Fruit fly (Drosophila melanogaster): Measurements from ENCODE around the gene CG43931.

CG43931 gene

DNA sequence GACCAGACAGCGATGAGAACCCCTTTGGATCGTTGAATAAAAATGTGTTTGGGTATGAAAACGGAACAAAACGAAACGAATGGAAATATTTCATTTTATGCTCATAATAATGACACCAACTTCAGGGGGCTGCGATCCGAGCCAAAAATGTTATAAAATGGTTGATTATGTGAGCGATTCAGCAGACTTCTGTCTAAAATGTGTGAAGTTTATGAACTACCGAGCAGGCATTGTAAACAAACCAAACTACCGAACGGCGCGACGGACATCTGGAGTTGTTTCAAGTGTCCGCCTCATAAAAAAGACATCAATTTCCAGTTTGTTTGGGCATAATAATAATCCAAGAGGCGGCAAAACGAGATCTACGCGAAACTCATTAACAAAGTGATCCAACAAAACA lies 23.1 kb downstream of the CG43931 start:
- TF ChIP-seq ttk (optimal IDR thresholded peaks at IDR 0.05) (no peak), insv (optimal IDR thresholded peaks at IDR 0.05) (no peak), psq (optimal IDR thresholded peaks at IDR 0.05) (no peak), Sin3A (optimal IDR thresholded peaks at IDR 0.05) (no peak)

dm6 chr3L:20921859-20922258 lies 24.5 kb downstream of the CG43931 start:
- TF ChIP-seq Sin3A (optimal IDR thresholded peaks at IDR 0.05) (no peak), ttk (optimal IDR thresholded peaks at IDR 0.05) (no peak), h (optimal IDR thresholded peaks at IDR 0.05) (no peak), Myc (optimal IDR thresholded peaks at IDR 0.05) (no peak), insv (optimal IDR thresholded peaks at IDR 0.05) (no peak), psq (optimal IDR thresholded peaks at IDR 0.05) (no peak)

DNA sequence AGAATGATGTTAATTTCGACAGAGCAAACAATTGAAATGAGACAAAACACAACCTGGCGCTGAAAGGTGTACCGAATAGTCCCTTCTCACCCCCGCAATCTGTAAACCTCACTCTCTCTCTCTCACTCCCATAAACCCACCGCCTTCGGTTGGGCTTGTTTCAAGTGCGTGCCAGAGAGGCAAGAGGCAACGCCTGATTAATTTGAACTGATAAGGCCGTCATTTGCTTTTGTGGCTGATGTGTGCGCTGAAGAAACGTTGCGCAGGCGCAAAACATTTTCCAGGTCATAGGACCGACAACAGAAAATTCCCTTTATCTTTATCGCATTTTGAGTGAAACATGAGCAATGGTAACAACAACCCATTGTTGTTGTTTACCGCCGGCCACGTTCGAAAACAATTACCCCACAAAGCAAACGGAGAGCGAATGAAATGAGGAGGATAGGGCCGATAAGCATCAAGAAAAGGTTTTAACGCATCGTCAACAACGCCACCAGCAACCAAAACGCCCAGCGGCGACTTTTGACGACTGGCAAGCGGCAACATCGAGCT lies 25.0 kb downstream of the CG43931 start:
- TF ChIP-seq insv (optimal IDR thresholded peaks at IDR 0.05): no peak
- TF ChIP-seq ttk (optimal IDR thresholded peaks at IDR 0.05): no peak
- no peak for TF ChIP-seq h (optimal IDR thresholded peaks at IDR 0.05)
- no peak for TF ChIP-seq Sin3A (optimal IDR thresholded peaks at IDR 0.05)
- no peak for TF ChIP-seq psq (optimal IDR thresholded peaks at IDR 0.05)
- TF ChIP-seq Myc (optimal IDR thresholded peaks at IDR 0.05): no peak

dm6 chr3L:20923030-20923591 lies 25.8 kb downstream of the CG43931 start:
- no peak for TF ChIP-seq insv (optimal IDR thresholded peaks at IDR 0.05)
- TF ChIP-seq ttk (optimal IDR thresholded peaks at IDR 0.05): no peak
- no peak for TF ChIP-seq Sin3A (optimal IDR thresholded peaks at IDR 0.05)
- no peak for TF ChIP-seq Myc (optimal IDR thresholded peaks at IDR 0.05)
- TF ChIP-seq psq (optimal IDR thresholded peaks at IDR 0.05): no peak
- TF ChIP-seq h (optimal IDR thresholded peaks at IDR 0.05): no peak

DNA sequence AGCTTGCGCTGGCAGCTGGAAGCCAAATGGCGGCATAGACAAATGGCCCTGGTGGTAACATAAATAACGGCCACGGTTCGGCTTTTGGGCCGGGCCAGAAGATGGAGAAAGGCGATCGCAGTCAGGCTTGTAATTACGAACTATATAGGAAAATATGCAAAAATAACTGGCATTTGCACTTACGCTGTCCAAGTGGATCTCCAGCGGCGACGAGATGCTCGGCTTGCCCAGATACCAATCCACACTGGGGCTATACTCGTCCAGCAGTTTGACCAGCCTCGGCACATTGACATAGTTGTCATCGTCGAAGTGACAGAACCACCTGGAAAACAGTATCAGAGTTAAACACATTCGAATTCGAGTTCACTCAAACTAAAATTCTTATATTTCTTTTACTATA lies 30.2 kb downstream of the CG43931 start, which contains the start of gene CG10589:
CG10589 (plus strand) TSS at position 301 of the 400 bp plus-strand sequence.
- no peak for TF ChIP-seq Sin3A (optimal IDR thresholded peaks at IDR 0.05)
- no peak for TF ChIP-seq Myc (optimal IDR thresholded peaks at IDR 0.05)
- no peak for TF ChIP-seq insv (optimal IDR thresholded peaks at IDR 0.05)
- TF ChIP-seq psq (optimal IDR thresholded peaks at IDR 0.05): no peak
- no peak for TF ChIP-seq ttk (optimal IDR thresholded peaks at IDR 0.05)
- no peak for TF ChIP-seq h (optimal IDR thresholded peaks at IDR 0.05)

dm6 chr3L:20929418-20929817 lies 32.1 kb downstream of the CG43931 start:
- no peak for TF ChIP-seq insv (optimal IDR thresholded peaks at IDR 0.05)
- no peak for TF ChIP-seq ttk (optimal IDR thresholded peaks at IDR 0.05)
- TF ChIP-seq psq (optimal IDR thresholded peaks at IDR 0.05): no peak
- TF ChIP-seq Sin3A (optimal IDR thresholded peaks at IDR 0.05): no peak
- no peak for TF ChIP-seq h (optimal IDR thresholded peaks at IDR 0.05)
- no peak for TF ChIP-seq Myc (optimal IDR thresholded peaks at IDR 0.05)

DNA sequence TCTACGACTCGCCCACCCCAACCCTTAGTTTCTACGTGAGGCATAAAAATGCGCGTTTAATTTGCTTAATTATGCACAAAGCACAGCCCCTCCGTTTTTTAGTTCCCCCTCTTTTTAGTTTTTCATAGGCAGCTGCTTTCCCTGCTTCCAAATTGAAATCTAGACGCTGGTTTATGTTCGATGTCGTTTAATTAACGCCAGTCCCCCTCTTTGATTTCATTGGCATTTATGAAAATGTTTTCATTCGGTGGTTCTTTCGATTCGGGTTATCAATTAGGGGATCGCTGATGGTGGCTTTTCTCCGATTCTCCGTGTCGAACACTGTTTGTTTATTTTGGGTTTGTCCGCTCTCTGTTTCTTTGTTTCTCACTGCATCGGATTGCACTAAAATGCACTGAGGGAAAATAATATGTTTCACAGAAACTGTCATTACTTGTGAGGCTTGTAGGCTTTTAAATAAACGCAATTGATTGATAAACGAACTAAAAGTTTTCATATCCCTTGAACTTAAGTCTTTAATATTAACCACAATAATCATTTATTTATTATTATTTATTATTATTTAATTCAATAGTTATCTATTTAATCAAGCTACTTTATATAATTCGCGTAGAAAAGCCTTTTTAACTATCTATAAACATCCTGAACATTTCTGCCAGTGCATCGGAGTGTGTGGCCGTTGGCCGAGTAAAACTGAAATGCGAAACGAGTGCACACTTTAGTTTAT lies 32.9 kb downstream of the CG43931 start:
- no peak for TF ChIP-seq psq (optimal IDR thresholded peaks at IDR 0.05)
- no peak for TF ChIP-seq ttk (optimal IDR thresholded peaks at IDR 0.05)
- no peak for TF ChIP-seq insv (optimal IDR thresholded peaks at IDR 0.05)
- TF ChIP-seq Myc (optimal IDR thresholded peaks at IDR 0.05): no peak
- no peak for TF ChIP-seq h (optimal IDR thresholded peaks at IDR 0.05)
- no peak for TF ChIP-seq Sin3A (optimal IDR thresholded peaks at IDR 0.05)

dm6 chr3L:20931510-20931909 lies 34.2 kb downstream of the CG43931 start:
- no peak for TF ChIP-seq insv (optimal IDR thresholded peaks at IDR 0.05)

DNA sequence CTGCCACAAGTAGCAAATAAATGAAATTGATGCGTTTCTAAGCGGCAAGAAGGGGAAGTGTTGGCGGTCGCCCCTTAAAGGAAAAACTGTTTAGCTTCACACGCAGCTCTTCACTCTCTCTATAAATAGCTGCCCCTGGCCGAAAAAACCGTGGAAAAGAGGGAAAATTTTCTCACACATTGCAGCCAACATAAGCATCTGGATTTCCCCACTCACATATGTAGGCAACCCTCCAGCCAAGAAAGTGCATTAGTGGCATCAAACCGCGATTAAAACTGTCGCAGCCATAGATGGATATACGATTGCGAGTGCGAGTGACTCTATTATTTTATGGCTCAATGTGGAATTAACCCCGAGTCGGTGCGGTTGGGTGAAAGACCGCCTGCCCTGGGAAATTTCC lies 35.2 kb downstream of the CG43931 start:
- TF ChIP-seq Myc (optimal IDR thresholded peaks at IDR 0.05): no peak
- TF ChIP-seq insv (optimal IDR thresholded peaks at IDR 0.05): no peak
- TF ChIP-seq Sin3A (optimal IDR thresholded peaks at IDR 0.05): no peak
- no peak for TF ChIP-seq psq (optimal IDR thresholded peaks at IDR 0.05)
- no peak for TF ChIP-seq ttk (optimal IDR thresholded peaks at IDR 0.05)
- no peak for TF ChIP-seq h (optimal IDR thresholded peaks at IDR 0.05)

- no peak for TF ChIP-seq Sin3A (optimal IDR thresholded peaks at IDR 0.05)
- no peak for TF ChIP-seq Myc (optimal IDR thresholded peaks at IDR 0.05)
- no peak for TF ChIP-seq insv (optimal IDR thresholded peaks at IDR 0.05)
- TF ChIP-seq ttk (optimal IDR thresholded peaks at IDR 0.05): no peak
- TF ChIP-seq psq (optimal IDR thresholded peaks at IDR 0.05): no peak
- TF ChIP-seq h (optimal IDR thresholded peaks at IDR 0.05): no peak
Observed at dm6 chr3L:20933706-20934105, 36.3 kb downstream of the CG43931 start.

dm6 chr3L:20942076-20942475 lies 44.7 kb downstream of the CG43931 start:
- TF ChIP-seq ttk (optimal IDR thresholded peaks at IDR 0.05): no peak
- TF ChIP-seq insv (optimal IDR thresholded peaks at IDR 0.05): no peak
- TF ChIP-seq Sin3A (optimal IDR thresholded peaks at IDR 0.05): no peak
- TF ChIP-seq h (optimal IDR thresholded peaks at IDR 0.05): no peak
- TF ChIP-seq psq (optimal IDR thresholded peaks at IDR 0.05): no peak
- no peak for TF ChIP-seq Myc (optimal IDR thresholded peaks at IDR 0.05)

DNA sequence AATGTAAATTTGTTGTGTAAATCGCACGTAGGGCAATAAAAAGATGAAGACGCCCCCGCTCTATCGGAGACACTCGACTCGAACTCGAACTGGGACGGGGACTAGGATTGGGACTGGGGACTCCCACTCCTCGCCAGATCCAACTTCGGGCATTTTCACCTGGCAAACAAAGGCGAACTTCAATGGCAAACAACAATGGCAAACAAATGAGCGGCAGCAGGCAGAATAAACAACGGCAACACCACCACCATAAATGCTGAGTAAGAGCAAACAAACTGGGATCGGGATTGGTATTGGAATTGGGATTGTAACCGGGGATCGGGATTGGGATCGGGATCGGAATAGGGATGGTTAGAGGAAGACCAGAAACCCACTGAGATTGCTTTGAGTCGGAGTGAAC lies 46.8 kb downstream of the CG43931 start:
- TF ChIP-seq ttk (optimal IDR thresholded peaks at IDR 0.05) (no peak), psq (optimal IDR thresholded peaks at IDR 0.05) (no peak), Myc (optimal IDR thresholded peaks at IDR 0.05) (no peak), Sin3A (optimal IDR thresholded peaks at IDR 0.05) (no peak), h (optimal IDR thresholded peaks at IDR 0.05) (no peak), insv (optimal IDR thresholded peaks at IDR 0.05) (no peak)

dm6 chr3L:20946054-20946453 lies 48.7 kb downstream of the CG43931 start:
- TF ChIP-seq ttk (optimal IDR thresholded peaks at IDR 0.05) (no peak), Myc (optimal IDR thresholded peaks at IDR 0.05) (no peak), h (optimal IDR thresholded peaks at IDR 0.05) (no peak), insv (optimal IDR thresholded peaks at IDR 0.05) (no peak), Sin3A (optimal IDR thresholded peaks at IDR 0.05) (no peak), psq (optimal IDR thresholded peaks at IDR 0.05) (no peak)

Data from Kc167 (cell line).